Fruit fly (Drosophila melanogaster): Measurements from ENCODE around the gene CG13247.

The CG13247 gene

dm6 chr3L:20370013-20370412 lies at the start of gene CG13247:
CG13247 (plus strand) TSS chr3L:20370313.
- TF ChIP-seq Myc (optimal IDR thresholded peaks at IDR 0.05), result no peak
- TF ChIP-seq psq (optimal IDR thresholded peaks at IDR 0.05), result no peak
- TF ChIP-seq insv (optimal IDR thresholded peaks at IDR 0.05), result no peak
- no peak for TF ChIP-seq h (optimal IDR thresholded peaks at IDR 0.05)
- TF ChIP-seq ttk (optimal IDR thresholded peaks at IDR 0.05), result no peak
- TF ChIP-seq Sin3A (optimal IDR thresholded peaks at IDR 0.05), result no peak

dm6 chr3L:20320652-20321051 lies 49.5 kb upstream of the CG13247 start, which contains the start of gene Spn77Bb:
Spn77Bb (plus strand) TSS chr3L:20320952.
- TF ChIP-seq insv (optimal IDR thresholded peaks at IDR 0.05), result no peak
- no peak for TF ChIP-seq Myc (optimal IDR thresholded peaks at IDR 0.05)
- no peak for TF ChIP-seq h (optimal IDR thresholded peaks at IDR 0.05)
- TF ChIP-seq ttk (optimal IDR thresholded peaks at IDR 0.05), result no peak
- TF ChIP-seq psq (optimal IDR thresholded peaks at IDR 0.05), result no peak
- TF ChIP-seq Sin3A (optimal IDR thresholded peaks at IDR 0.05), result no peak

dm6 chr3L:20342334-20342733 lies 27.8 kb upstream of the CG13247 start, which contains the start of gene Spn77Bc:
Spn77Bc (plus strand) TSS chr3L:20342634.
- no peak for TF ChIP-seq psq (optimal IDR thresholded peaks at IDR 0.05)
- TF ChIP-seq ttk (optimal IDR thresholded peaks at IDR 0.05), result no peak
- no peak for TF ChIP-seq Sin3A (optimal IDR thresholded peaks at IDR 0.05)
- no peak for TF ChIP-seq h (optimal IDR thresholded peaks at IDR 0.05)
- TF ChIP-seq insv (optimal IDR thresholded peaks at IDR 0.05), result no peak
- no peak for TF ChIP-seq Myc (optimal IDR thresholded peaks at IDR 0.05)

- TF ChIP-seq h (optimal IDR thresholded peaks at IDR 0.05), result no peak
- TF ChIP-seq Myc (optimal IDR thresholded peaks at IDR 0.05), result no peak
- no peak for TF ChIP-seq Sin3A (optimal IDR thresholded peaks at IDR 0.05)
- TF ChIP-seq insv (optimal IDR thresholded peaks at IDR 0.05), result no peak
- no peak for TF ChIP-seq psq (optimal IDR thresholded peaks at IDR 0.05)
- no peak for TF ChIP-seq ttk (optimal IDR thresholded peaks at IDR 0.05)
Observed at dm6 chr3L:20347762-20348580, 22.1 kb upstream of the CG13247 start, which contains the start of the genes Rbbp5 and eRF1. Rbbp5 (minus strand) TSS chr3L:20347942. eRF1 (plus strand) TSS chr3L:20348355.

- TF ChIP-seq Myc (optimal IDR thresholded peaks at IDR 0.05), result no peak
- TF ChIP-seq psq (optimal IDR thresholded peaks at IDR 0.05), result no peak
- TF ChIP-seq insv (optimal IDR thresholded peaks at IDR 0.05), result no peak
- no peak for TF ChIP-seq h (optimal IDR thresholded peaks at IDR 0.05)
- TF ChIP-seq Sin3A (optimal IDR thresholded peaks at IDR 0.05), result no peak
- no peak for TF ChIP-seq ttk (optimal IDR thresholded peaks at IDR 0.05)
Observed at dm6 chr3L:20348581-20349093, 21.5 kb upstream of the CG13247 start.

dm6 chr3L:20349333-20349924 lies 20.7 kb upstream of the CG13247 start:
- no peak for TF ChIP-seq psq (optimal IDR thresholded peaks at IDR 0.05)
- no peak for TF ChIP-seq ttk (optimal IDR thresholded peaks at IDR 0.05)
- no peak for TF ChIP-seq h (optimal IDR thresholded peaks at IDR 0.05)
- TF ChIP-seq Sin3A (optimal IDR thresholded peaks at IDR 0.05), result no peak
- TF ChIP-seq insv (optimal IDR thresholded peaks at IDR 0.05), result no peak
- no peak for TF ChIP-seq Myc (optimal IDR thresholded peaks at IDR 0.05)

- TF ChIP-seq Myc (optimal IDR thresholded peaks at IDR 0.05) (no peak), insv (optimal IDR thresholded peaks at IDR 0.05) (no peak), ttk (optimal IDR thresholded peaks at IDR 0.05) (no peak), h (optimal IDR thresholded peaks at IDR 0.05) (no peak), psq (optimal IDR thresholded peaks at IDR 0.05) (no peak), Sin3A (optimal IDR thresholded peaks at IDR 0.05) (no peak)
Observed at dm6 chr3L:20353149-20353548, 17.0 kb upstream of the CG13247 start, which contains the start of gene CG5618. CG5618 (plus strand) TSS chr3L:20353449.

- no peak for TF ChIP-seq ttk (optimal IDR thresholded peaks at IDR 0.05)
- no peak for TF ChIP-seq h (optimal IDR thresholded peaks at IDR 0.05)
- no peak for TF ChIP-seq Sin3A (optimal IDR thresholded peaks at IDR 0.05)
- TF ChIP-seq Myc (optimal IDR thresholded peaks at IDR 0.05), result no peak
- no peak for TF ChIP-seq insv (optimal IDR thresholded peaks at IDR 0.05)
- TF ChIP-seq psq (optimal IDR thresholded peaks at IDR 0.05), result no peak
Observed at dm6 chr3L:20353726-20354332, 16.3 kb upstream of the CG13247 start.

dm6 chr3L:20354363-20354762 lies 15.8 kb upstream of the CG13247 start:
- TF ChIP-seq ttk (optimal IDR thresholded peaks at IDR 0.05) (no peak), psq (optimal IDR thresholded peaks at IDR 0.05) (no peak), Sin3A (optimal IDR thresholded peaks at IDR 0.05) (no peak), Myc (optimal IDR thresholded peaks at IDR 0.05) (no peak), insv (optimal IDR thresholded peaks at IDR 0.05) (no peak), h (optimal IDR thresholded peaks at IDR 0.05) (no peak)

dm6 chr3L:20354872-20355271 lies 15.2 kb upstream of the CG13247 start:
- TF ChIP-seq ttk (optimal IDR thresholded peaks at IDR 0.05) (no peak), Sin3A (optimal IDR thresholded peaks at IDR 0.05) (no peak), Myc (optimal IDR thresholded peaks at IDR 0.05) (no peak), insv (optimal IDR thresholded peaks at IDR 0.05) (no peak), psq (optimal IDR thresholded peaks at IDR 0.05) (no peak), h (optimal IDR thresholded peaks at IDR 0.05) (no peak)

dm6 chr3L:20356613-20357012 lies 13.5 kb upstream of the CG13247 start, which contains the start of gene kin17:
kin17 (plus strand) TSS chr3L:20356807.
- no peak for TF ChIP-seq Myc (optimal IDR thresholded peaks at IDR 0.05)
- TF ChIP-seq ttk (optimal IDR thresholded peaks at IDR 0.05), result no peak
- no peak for TF ChIP-seq insv (optimal IDR thresholded peaks at IDR 0.05)
